Worm (Caenorhabditis elegans): ENCODE results near the gene srh-187.

ce11 chrV:7374090-7374489 lies 34.4 kb upstream of the srh-187 start, which contains the start of gene srx-56:
- TF ChIP-seq tbx-37 (GFP tag; conservative IDR thresholded peaks at IDR 0.05): no peak
- no peak for TF ChIP-seq tra-4 (tag; optimal IDR thresholded peaks at IDR 0.05)
- no peak for TF ChIP-seq ama-1 (optimal IDR thresholded peaks at IDR 0.05)
- TF ChIP-seq sea-1 (GFP tag; conservative IDR thresholded peaks at IDR 0.05): no peak
